Worm (Caenorhabditis elegans): ENCODE data around the gene ile-2.

ile-2 gene

ce11 chrX:806515-806914 lies 38.1 kb downstream of the ile-2 start (continued):
- no peak for TF ChIP-seq ceh-91 (GFP tag; IDR thresholded peaks at IDR 0.05)
- TF ChIP-seq Y95B8A.8 (GFP tag; IDR thresholded peaks at IDR 0.05) = peak; percentile 74; the same call in 1 of the 2 replicates
- peak; percentile 96 for TF ChIP-seq hmg-20 (GFP tag; IDR thresholded peaks at IDR 0.05)
- no peak for TF ChIP-seq F49E8.2 (tag; optimal IDR thresholded peaks at IDR 0.05; ENCODE audit: insufficient read depth)
- TF ChIP-seq F57C9.4 (tag; optimal IDR thresholded peaks at IDR 0.05) = peak; percentile 88
- TF ChIP-seq bed-1 (GFP tag; IDR thresholded peaks at IDR 0.05) = 0 out of 2 replicates have a peak, but pooled peaks have one; percentile 82
- no peak for TF ChIP-seq aptf-3 (GFP tag; IDR thresholded peaks at IDR 0.05)
- TF ChIP-seq F39B2.1 (GFP tag; IDR thresholded peaks at IDR 0.05) = no peak
- TF ChIP-seq ztf-26 (tag; optimal IDR thresholded peaks at IDR 0.05) = peak; percentile 99
- TF ChIP-seq nfyb-1 (GFP tag; IDR thresholded peaks at IDR 0.05) = peak; percentile 97
- TF ChIP-seq mel-28 (tag; optimal IDR thresholded peaks at IDR 0.05; ENCODE audit: borderline replicate concordance) = peak; percentile 70
- peak; percentile 90 for TF ChIP-seq T07F8.4 (tag; optimal IDR thresholded peaks at IDR 0.05)
- peak; percentile 97 for TF ChIP-seq nhr-80 (tag; optimal IDR thresholded peaks at IDR 0.05)
- peak; percentile 93 for TF ChIP-seq ztf-22 (GFP tag; optimal IDR thresholded peaks at IDR 0.05)
- TF ChIP-seq sdz-38 (tag; optimal IDR thresholded peaks at IDR 0.05) = no peak
- peak; percentile 80 for TF ChIP-seq ceh-100 (GFP tag; IDR thresholded peaks at IDR 0.05)
- peak; percentile 77 for TF ChIP-seq snpc-1.3 (tag; optimal IDR thresholded peaks at IDR 0.05; ENCODE audit: insufficient read depth)
- TF ChIP-seq nfya-2 (GFP tag; IDR thresholded peaks at IDR 0.05) = no peak
- TF ChIP-seq egrh-3 (GFP tag; IDR thresholded peaks at IDR 0.05) = peak; percentile 55
- TF ChIP-seq mxl-1 (tag; optimal IDR thresholded peaks at IDR 0.05) = no peak
- TF ChIP-seq ceh-58 (GFP tag; IDR thresholded peaks at IDR 0.05) = 0 out of 2 replicates have a peak, but pooled peaks have one; percentile 72
- TF ChIP-seq Y53G8AR.9 (GFP tag; conservative IDR thresholded peaks at IDR 0.05) = peak; percentile 97
- TF ChIP-seq hlh-26 (GFP tag; conservative IDR thresholded peaks at IDR 0.05) = no peak
- TF ChIP-seq nhr-27 (tag; optimal IDR thresholded peaks at IDR 0.05) = peak; percentile 88
- TF ChIP-seq F57A8.1 (GFP tag; optimal IDR thresholded peaks at IDR 0.05) = peak; percentile 94
- peak; percentile 95 for TF ChIP-seq ztf-3 (GFP tag; optimal IDR thresholded peaks at IDR 0.05)
- TF ChIP-seq zfh-2 (GFP tag; conservative IDR thresholded peaks at IDR 0.05) = no peak
- peak; percentile 92 for TF ChIP-seq lin-54 (GFP tag; optimal IDR thresholded peaks at IDR 0.05)
- no peak for TF ChIP-seq fkh-3 (tag; optimal IDR thresholded peaks at IDR 0.05)
- peak; percentile 99 for TF ChIP-seq cebp-2 (GFP tag; IDR thresholded peaks at IDR 0.05)
- TF ChIP-seq madf-3 (GFP tag; IDR thresholded peaks at IDR 0.05) = no peak
- TF ChIP-seq snpc-4 (GFP tag; optimal IDR thresholded peaks at IDR 0.05) = peak; percentile 60
- TF ChIP-seq snpc-4 (tag; optimal IDR thresholded peaks at IDR 0.05) = peak; percentile 78 to 90 (median 84)
- peak; percentile 92 for TF ChIP-seq mcd-1 (GFP tag; IDR thresholded peaks at IDR 0.05)
- no peak for TF ChIP-seq unc-130 (GFP tag; optimal IDR thresholded peaks at IDR 0.05)
- peak; percentile 86 for TF ChIP-seq cebp-1 (GFP tag; IDR thresholded peaks at IDR 0.05)
- peak; percentile 97 for TF ChIP-seq cebp-1 (tag; optimal IDR thresholded peaks at IDR 0.05)
- TF ChIP-seq pbrm-1 (GFP tag; IDR thresholded peaks at IDR 0.05) = peak; percentile 97
- TF ChIP-seq efl-1 (GFP tag; optimal IDR thresholded peaks at IDR 0.05) = no peak
- TF ChIP-seq unc-62 (GFP tag; optimal IDR thresholded peaks at IDR 0.05) = peak; percentile 76
- no peak; the same call in 1 of the 2 replicates for TF ChIP-seq D2030.7 (GFP tag; IDR thresholded peaks at IDR 0.05)
- peak; percentile 93 for TF ChIP-seq chd-7 (tag; optimal IDR thresholded peaks at IDR 0.05)
- peak in 1 of 2 experiments; percentile 67 for TF ChIP-seq rec-8 (tag; optimal IDR thresholded peaks at IDR 0.05)
- no peak for TF ChIP-seq him-1 (tag; optimal IDR thresholded peaks at IDR 0.05)
- TF ChIP-seq somi-1 (GFP tag; optimal IDR thresholded peaks at IDR 0.05) = peak; percentile 95
- TF ChIP-seq nhr-120 (GFP tag; IDR thresholded peaks at IDR 0.05) = 0 out of 2 replicates have a peak, but pooled peaks have one; percentile 36
- TF ChIP-seq ztf-28 (GFP tag; IDR thresholded peaks at IDR 0.05) = 0 out of 2 replicates have a peak, but pooled peaks have one; percentile 52
- TF ChIP-seq Y79H2A.3 (GFP tag; conservative IDR thresholded peaks at IDR 0.05) = no peak
- TF ChIP-seq madf-8 (GFP tag; conservative IDR thresholded peaks at IDR 0.05) = no peak
